Fruit fly (Drosophila melanogaster) S2 (cell line): ENCODE data around the gene CG17660.

Source experiments
- CG8478 ChIP-seq: fragments of >200 bp; optimal IDR thresholded peaks from 2 replicates; lab custom pipeline; 2018
- CTCF ChIP-seq, 2 experiments: fragments of >200 bp; optimal IDR thresholded peaks; 2 replicates each; lab custom pipeline; 2018

DNA sequence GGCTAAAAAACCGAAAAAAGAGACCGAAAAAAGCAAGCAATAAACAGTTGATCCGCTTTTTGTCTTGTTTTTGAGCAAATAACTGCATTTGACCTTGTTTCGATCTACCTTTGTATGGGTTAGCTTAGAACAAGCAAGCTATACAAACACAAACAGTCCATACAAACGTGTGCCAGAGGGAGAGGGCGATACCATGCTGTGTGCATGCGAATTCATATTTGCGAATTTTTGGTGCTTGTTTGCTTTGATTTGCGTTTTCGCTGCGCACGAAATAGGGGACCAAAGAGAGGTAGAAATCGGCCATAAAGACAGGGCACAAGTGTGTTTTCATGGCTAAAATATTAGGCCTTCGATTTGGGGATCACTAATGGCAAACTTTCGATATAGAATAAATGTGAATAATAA lies 41.6 kb downstream of the CG17660 start:
- TF ChIP-seq CG8478 (no peak), CTCF (optimal IDR thresholded peaks at IDR 0.05; lab: Kevin White, UChicago) (no peak)
